Fruit fly (Drosophila melanogaster): ENCODE measurements around the gene Atg16.

The Atg16 gene

dm6 chr3R:29834759-29835709 lies at the start of gene Atg16:
Gene Atg16 (minus strand): TSS chr3R:29835101.
- TF ChIP-seq h (GFP tag; optimal IDR thresholded peaks at IDR 0.05) (no peak), Hr78 (GFP tag; optimal IDR thresholded peaks at IDR 0.05) (no peak), woc (GFP tag; optimal IDR thresholded peaks at IDR 0.05) (peak; percentile 30), Hnf4 (GFP tag; optimal IDR thresholded peaks at IDR 0.05) (peak; percentile 59), Hr83 (GFP tag; optimal IDR thresholded peaks at IDR 0.05; ENCODE audit: poor library complexity, severe bottlenecking) (peak; percentile 59), tai (GFP tag; optimal IDR thresholded peaks at IDR 0.05) (peak; percentile 42), br (GFP tag; optimal IDR thresholded peaks at IDR 0.05) (peak; percentile 1), psq (GFP tag; optimal IDR thresholded peaks at IDR 0.05) (peak; percentile 7), lola (GFP tag; optimal IDR thresholded peaks at IDR 0.05) (no peak), GATAd (GFP tag; optimal IDR thresholded peaks at IDR 0.05) (no peak), ey (GFP tag; optimal IDR thresholded peaks at IDR 0.05) (peak; percentile 2), brk (GFP tag; optimal IDR thresholded peaks at IDR 0.05) (peak; percentile 17), Jra (GFP tag; optimal IDR thresholded peaks at IDR 0.05) (peak; percentile 25), rgr (GFP tag; optimal IDR thresholded peaks at IDR 0.05) (peak; percentile 11), fru (GFP tag; optimal IDR thresholded peaks at IDR 0.05) (peak; percentile 25), CG9705 (GFP tag; optimal IDR thresholded peaks at IDR 0.05) (no peak)

dm6 chr3R:29880306-29880705 lies 45.4 kb upstream of the Atg16 start:
- TF ChIP-seq CrebA (GFP tag; optimal IDR thresholded peaks at IDR 0.05; ENCODE audit: borderline replicate concordance) (no peak), rgr (GFP tag; optimal IDR thresholded peaks at IDR 0.05) (no peak), Sp1 (GFP tag; optimal IDR thresholded peaks at IDR 0.05) (no peak), Dif (GFP tag; optimal IDR thresholded peaks at IDR 0.05; ENCODE audit: partially characterized antibody) (no peak), dmrt93B (GFP tag; optimal IDR thresholded peaks at IDR 0.05) (no peak), pan (optimal IDR thresholded peaks at IDR 0.05) (no peak), ey (GFP tag; optimal IDR thresholded peaks at IDR 0.05) (no peak), GATAd (GFP tag; optimal IDR thresholded peaks at IDR 0.05) (no peak), brk (GFP tag; optimal IDR thresholded peaks at IDR 0.05) (no peak)

- TF ChIP-seq dl (GFP tag; optimal IDR thresholded peaks at IDR 0.05; ENCODE audit: insufficient read depth in 1 of 2, partially characterized antibody in 2 of 2) (peak; percentile 66 to 76), fru (GFP tag; optimal IDR thresholded peaks at IDR 0.05) (peak; percentile 51), foxo (GFP tag; optimal IDR thresholded peaks at IDR 0.05) (peak in 1 of 2 experiments; percentile 37), Jra (GFP tag; optimal IDR thresholded peaks at IDR 0.05) (peak; percentile 43), Rel (GFP tag; optimal IDR thresholded peaks at IDR 0.05) (no peak), Rel (tag; optimal IDR thresholded peaks at IDR 0.05) (peak; percentile 67), N (GFP tag; optimal IDR thresholded peaks at IDR 0.05) (peak; percentile 34), woc (GFP tag; optimal IDR thresholded peaks at IDR 0.05) (peak; percentile 92), CG9705 (GFP tag; optimal IDR thresholded peaks at IDR 0.05) (no peak), Vsx2 (GFP tag; optimal IDR thresholded peaks at IDR 0.05; ENCODE audit: partially characterized antibody) (peak; percentile 46), lola (GFP tag; optimal IDR thresholded peaks at IDR 0.05) (no peak), Dfd (GFP tag; optimal IDR thresholded peaks at IDR 0.05) (no peak), CrebA (GFP tag; optimal IDR thresholded peaks at IDR 0.05; ENCODE audit: borderline replicate concordance) (no peak), psq (GFP tag; optimal IDR thresholded peaks at IDR 0.05) (peak; percentile 44), usp (GFP tag; optimal IDR thresholded peaks at IDR 0.05) (no peak), Sp1 (GFP tag; optimal IDR thresholded peaks at IDR 0.05) (peak; percentile 39), Dif (GFP tag; optimal IDR thresholded peaks at IDR 0.05; ENCODE audit: partially characterized antibody) (peak; percentile 92), CG32264 (GFP tag; optimal IDR thresholded peaks at IDR 0.05) (no peak), GATAd (GFP tag; optimal IDR thresholded peaks at IDR 0.05) (no peak), rgr (GFP tag; optimal IDR thresholded peaks at IDR 0.05) (peak; percentile 15), Hr78 (GFP tag; optimal IDR thresholded peaks at IDR 0.05) (no peak), h (GFP tag; optimal IDR thresholded peaks at IDR 0.05) (peak; percentile 65), ey (GFP tag; optimal IDR thresholded peaks at IDR 0.05) (peak; percentile 55), sage (GFP tag; optimal IDR thresholded peaks at IDR 0.05) (peak; percentile 62), OdsH (GFP tag; optimal IDR thresholded peaks at IDR 0.05) (peak; percentile 59), sv (GFP tag; optimal IDR thresholded peaks at IDR 0.05) (no peak), Hr83 (GFP tag; optimal IDR thresholded peaks at IDR 0.05; ENCODE audit: poor library complexity, severe bottlenecking) (peak; percentile 78), HLH106 (tag; optimal IDR thresholded peaks at IDR 0.05) (peak; percentile 35), brk (GFP tag; optimal IDR thresholded peaks at IDR 0.05) (peak; percentile 71), br (GFP tag; optimal IDR thresholded peaks at IDR 0.05) (peak; percentile 59), dmrt93B (GFP tag; optimal IDR thresholded peaks at IDR 0.05) (peak; percentile 16), dsf (GFP tag; optimal IDR thresholded peaks at IDR 0.05; ENCODE audit: borderline replicate concordance) (no peak), Hnf4 (GFP tag; optimal IDR thresholded peaks at IDR 0.05) (peak; percentile 63), pan (optimal IDR thresholded peaks at IDR 0.05) (no peak)
These were observed 41.9 kb upstream of the Atg16 start, which contains the start of gene CG31038 for dm6 chr3R:29876733-29877193. Gene CG31038 (plus strand): TSS chr3R:29877059.
